Fruit fly (Drosophila melanogaster) whole organism, embryonic: ENCODE data around the gene tth.

Experiments used
- Adf1 ChIP-seq: fragments of 200-800 bp; sonication (Bioruptor generic); IDR thresholded peaks from 2 replicates; pipeline ENCODE4 v1.3.6; 2022; ENCODE audit warnings: missing biosample characterization, missing genetic modification characterization
- Blimp-1 ChIP-seq: fragments of 200-800 bp; sonication (Bioruptor generic); optimal IDR thresholded peaks from 3 replicates; lab custom pipeline; 2018; ENCODE audit warnings: missing biosample characterization, missing genetic modification characterization, mild to moderate bottlenecking, moderate library complexity, missing genetic modification reagents
- CG10267 ChIP-seq: fragments of 200-800 bp; sonication (Bioruptor generic); optimal IDR thresholded peaks from 2 replicates; lab custom pipeline; 2018; ENCODE audit warnings: missing biosample characterization, mild to moderate bottlenecking, missing genetic modification characterization, moderate library complexity
- CG10543 ChIP-seq: fragments of 200-800 bp; sonication (Bioruptor generic); optimal IDR thresholded peaks from 3 replicates; lab custom pipeline; 2017; ENCODE audit warnings: missing biosample characterization, mild to moderate bottlenecking, missing genetic modification characterization, moderate library complexity
- CG10959 ChIP-seq: fragments of 200-800 bp; sonication (Bioruptor generic); IDR thresholded peaks from 2 replicates; pipeline ENCODE4 v1.3.6; 2022; ENCODE audit warnings: missing biosample characterization, missing genetic modification characterization
- CG11456 ChIP-seq: fragments of 200-800 bp; sonication (Bioruptor generic); IDR thresholded peaks from 3 replicates; pipeline ENCODE4 v1.3.6; 2022; ENCODE audit warnings: missing biosample characterization, missing genetic modification characterization
- CG12219 ChIP-seq: fragments of 200-800 bp; sonication (Bioruptor generic); optimal IDR thresholded peaks from 3 replicates; lab custom pipeline; 2018; ENCODE audit warnings: missing biosample characterization, mild to moderate bottlenecking, missing genetic modification characterization
- CG13424 ChIP-seq: fragments of 200-800 bp; sonication (Bioruptor generic); optimal IDR thresholded peaks from 2 replicates; lab custom pipeline; 2019; ENCODE audit warnings: missing biosample characterization, mild to moderate bottlenecking, missing genetic modification characterization, moderate library complexity
- CG15011 ChIP-seq: fragments of 200-800 bp; sonication (Bioruptor generic); optimal IDR thresholded peaks from 3 replicates; lab custom pipeline; 2018; ENCODE audit warnings: missing biosample characterization, mild to moderate bottlenecking, missing genetic modification characterization
- CG15696 ChIP-seq: fragments of 200-800 bp; sonication (Bioruptor generic); optimal IDR thresholded peaks from 2 replicates; lab custom pipeline; 2019; ENCODE audit warnings: missing biosample characterization, mild to moderate bottlenecking, missing genetic modification characterization, moderate library complexity
- CG17802 ChIP-seq: fragments of 200-800 bp; sonication (Bioruptor generic); optimal IDR thresholded peaks from 2 replicates; lab custom pipeline; 2018; ENCODE audit warnings: missing biosample characterization, mild to moderate bottlenecking, missing genetic modification characterization, moderate library complexity
- CG2129 ChIP-seq: fragments of 200-800 bp; sonication (Bioruptor generic); IDR thresholded peaks from 2 replicates; pipeline ENCODE4 v1.3.6; 2022; ENCODE audit warnings: missing biosample characterization, missing genetic modification characterization; ENCODE audit not compliant: partially characterized antibody
- CG2202 ChIP-seq: fragments of 200-800 bp; sonication (Bioruptor generic); optimal IDR thresholded peaks from 2 replicates; lab custom pipeline; 2018; ENCODE audit warnings: missing biosample characterization, mild to moderate bottlenecking, missing genetic modification characterization
- CG30403 ChIP-seq: fragments of 200-800 bp; sonication (Bioruptor generic); optimal IDR thresholded peaks from 3 replicates; lab custom pipeline; 2016; ENCODE audit warnings: missing biosample characterization, missing genetic modification characterization
- CG30431 ChIP-seq: fragments of 200-800 bp; sonication (Bioruptor generic); optimal IDR thresholded peaks from 2 replicates; lab custom pipeline; 2017; ENCODE audit warnings: missing biosample characterization, missing genetic modification characterization
- CG31365 ChIP-seq: fragments of 200-800 bp; sonication (Bioruptor generic); optimal IDR thresholded peaks from 2 replicates; lab custom pipeline; 2018; ENCODE audit warnings: missing biosample characterization, mild to moderate bottlenecking, missing genetic modification characterization
- CG3281 ChIP-seq: fragments of 200-800 bp; sonication (Bioruptor generic); optimal IDR thresholded peaks from 3 replicates; lab custom pipeline; 2017; ENCODE audit warnings: missing biosample characterization, mild to moderate bottlenecking, missing genetic modification characterization
- CG34224 ChIP-seq: fragments of 200-800 bp; sonication (Bioruptor generic); IDR thresholded peaks from 3 replicates; pipeline ENCODE4 v1.3.6; 2022; ENCODE audit warnings: missing biosample characterization, missing genetic modification characterization; ENCODE audit not compliant: partially characterized antibody
- CG34376 ChIP-seq: fragments of 200-800 bp; sonication (Bioruptor generic); optimal IDR thresholded peaks from 2 replicates; lab custom pipeline; 2018; ENCODE audit warnings: missing biosample characterization, mild to moderate bottlenecking, missing genetic modification characterization
- CG6765 ChIP-seq: fragments of 200-800 bp; sonication (Bioruptor generic); optimal IDR thresholded peaks from 3 replicates; lab custom pipeline; 2017; ENCODE audit warnings: missing biosample characterization, mild to moderate bottlenecking, missing genetic modification characterization
- CG7963 ChIP-seq: fragments of 200-800 bp; sonication (Bioruptor generic); IDR thresholded peaks from 3 replicates; pipeline ENCODE4 v1.3.6; 2022; ENCODE audit warnings: missing biosample characterization, missing genetic modification characterization; ENCODE audit not compliant: partially characterized antibody
- CG8388 ChIP-seq: fragments of 200-800 bp; sonication (Bioruptor generic); optimal IDR thresholded peaks from 2 replicates; lab custom pipeline; 2019; ENCODE audit warnings: missing biosample characterization, mild to moderate bottlenecking, missing genetic modification characterization, moderate library complexity
- HLH3B ChIP-seq: fragments of 200-800 bp; sonication (Bioruptor generic); IDR thresholded peaks from 2 replicates; pipeline ENCODE4 v1.3.6; 2022; ENCODE audit warnings: missing biosample characterization, missing genetic modification characterization
- HLH54F ChIP-seq: fragments of 200-800 bp; sonication (Bioruptor generic); optimal IDR thresholded peaks from 3 replicates; lab custom pipeline; 2016; ENCODE audit warnings: missing biosample characterization, missing genetic modification characterization
- Hand ChIP-seq: fragments of 200-800 bp; sonication (Bioruptor generic); optimal IDR thresholded peaks from 2 replicates; lab custom pipeline; 2017; ENCODE audit warnings: mild to moderate bottlenecking, missing biosample characterization, missing genetic modification reagents, missing genetic modification characterization
- Hey ChIP-seq: fragments of 200-800 bp; sonication (Bioruptor generic); optimal IDR thresholded peaks from 3 replicates; lab custom pipeline; 2018; ENCODE audit warnings: missing biosample characterization, mild to moderate bottlenecking, missing genetic modification characterization
- Kr ChIP-seq: fragments of 200-800 bp; sonication (Bioruptor generic); optimal IDR thresholded peaks from 2 replicates; lab custom pipeline; 2017; ENCODE audit warnings: missing biosample characterization, mild to moderate bottlenecking, missing genetic modification characterization
- Med ChIP-seq: fragments of 200-800 bp; sonication (Bioruptor generic); peaks from one replicate; lab custom pipeline; 2016; ENCODE audit warnings: missing biosample characterization, missing genetic modification characterization, mild to moderate bottlenecking, inconsistent platforms, moderate library complexity
- Meics ChIP-seq: fragments of 200-800 bp; sonication (Bioruptor generic); optimal IDR thresholded peaks from 2 replicates; lab custom pipeline; 2017; ENCODE audit warnings: missing biosample characterization, mild to moderate bottlenecking, missing genetic modification characterization
- Pdp1 ChIP-seq, 2 experiments: fragments of 200-800 bp; sonication (Bioruptor generic); optimal IDR thresholded peaks; 3 replicates each; lab custom pipeline; 2016; ENCODE audit warnings: missing biosample characterization in 2 of 2, missing genetic modification characterization in 2 of 2, mild to moderate bottlenecking in 1 of 2, moderate library complexity in 1 of 2
- Rfx ChIP-seq: fragments of 200-800 bp; sonication (Bioruptor generic); IDR thresholded peaks from 2 replicates; pipeline ENCODE4 v1.3.6; 2022; ENCODE audit warnings: missing biosample characterization, missing genetic modification characterization
- Taf1 ChIP-seq: fragments of 200-800 bp; sonication (Bioruptor generic); IDR thresholded peaks from 2 replicates; pipeline ENCODE4 v1.3.6; 2022; ENCODE audit warnings: missing biosample characterization, missing genetic modification characterization
- Trl ChIP-seq, 3 experiments: fragments of >200 bp in 2 of 3; fragments of 200-800 bp in 1 of 3; sonication (Bioruptor generic) in 1 of 3; optimal IDR thresholded peaks; 2 replicates in 1 of 3; 3 replicates in 2 of 3; lab custom pipeline; 2016 to 2017; ENCODE audit warnings: missing biosample characterization in 1 of 3, missing genetic modification characterization in 1 of 3
- bsh ChIP-seq, 2 experiments: fragments of 200-800 bp; sonication (Bioruptor generic); optimal IDR thresholded peaks; 2 replicates each; lab custom pipeline; 2017 to 2018; ENCODE audit warnings: mild to moderate bottlenecking in 2 of 2, missing biosample characterization in 2 of 2, missing genetic modification characterization in 2 of 2, moderate library complexity in 1 of 2
- caup ChIP-seq: fragments of 200-800 bp; sonication (Bioruptor generic); optimal IDR thresholded peaks from 3 replicates; lab custom pipeline; 2017; ENCODE audit warnings: missing biosample characterization, mild to moderate bottlenecking, missing genetic modification characterization, moderate library complexity; ENCODE audit not compliant: severe bottlenecking
- chif ChIP-seq, 2 experiments: fragments of 200-800 bp; sonication (Bioruptor generic); optimal IDR thresholded peaks; 3 replicates each; lab custom pipeline; 2016; ENCODE audit warnings: missing biosample characterization in 2 of 2, missing genetic modification characterization in 2 of 2
- crc ChIP-seq: fragments of 200-800 bp; sonication (Bioruptor generic); optimal IDR thresholded peaks from 2 replicates; lab custom pipeline; 2016; ENCODE audit warnings: missing biosample characterization, missing genetic modification characterization
- croc ChIP-seq: fragments of 200-800 bp; sonication (Bioruptor generic); conservative IDR thresholded peaks from 3 replicates; pipeline ENCODE4 v1.3.6; 2022; ENCODE audit warnings: missing biosample characterization, missing genetic modification characterization
- hth ChIP-seq: fragments of >200 bp; optimal IDR thresholded peaks from 2 replicates; lab custom pipeline; 2017; ENCODE audit warnings: inconsistent platforms
- ind ChIP-seq: fragments of 200-800 bp; sonication (Bioruptor generic); optimal IDR thresholded peaks from 3 replicates; lab custom pipeline; 2016; ENCODE audit warnings: missing biosample characterization, missing genetic modification characterization
- jigr1 ChIP-seq: fragments of 200-800 bp; sonication (Bioruptor generic); IDR thresholded peaks from 3 replicates; pipeline ENCODE4 v1.3.6; 2022; ENCODE audit warnings: missing biosample characterization, missing genetic modification characterization
- klu ChIP-seq: fragments of 200-800 bp; sonication (Bioruptor generic); IDR thresholded peaks from 2 replicates; pipeline ENCODE4 v1.3.6; 2022; ENCODE audit warnings: missing biosample characterization, missing genetic modification characterization
- nau ChIP-seq: fragments of 200-800 bp; sonication (Bioruptor generic); optimal IDR thresholded peaks from 3 replicates; lab custom pipeline; 2017; ENCODE audit warnings: missing biosample characterization, mild to moderate bottlenecking, missing genetic modification characterization, missing genetic modification reagents
- nom ChIP-seq: fragments of 200-800 bp; sonication (Bioruptor generic); optimal IDR thresholded peaks from 2 replicates; lab custom pipeline; 2017; ENCODE audit warnings: missing biosample characterization, missing genetic modification characterization, mild to moderate bottlenecking, moderate library complexity, missing genetic modification reagents
- tin ChIP-seq: fragments of 200-800 bp; sonication (Bioruptor generic); optimal IDR thresholded peaks from 3 replicates; lab custom pipeline; 2016; ENCODE audit warnings: missing biosample characterization, missing genetic modification characterization
- trem ChIP-seq: fragments of 200-800 bp; optimal IDR thresholded peaks from 3 replicates; lab custom pipeline; 2019; ENCODE audit warnings: missing biosample characterization, mild to moderate bottlenecking, missing genetic modification characterization, moderate library complexity
- vfl ChIP-seq: fragments of 200-800 bp; sonication (Bioruptor generic); optimal IDR thresholded peaks from 2 replicates; lab custom pipeline; 2016; ENCODE audit warnings: missing biosample characterization, missing genetic modification characterization

tth gene

DNA sequence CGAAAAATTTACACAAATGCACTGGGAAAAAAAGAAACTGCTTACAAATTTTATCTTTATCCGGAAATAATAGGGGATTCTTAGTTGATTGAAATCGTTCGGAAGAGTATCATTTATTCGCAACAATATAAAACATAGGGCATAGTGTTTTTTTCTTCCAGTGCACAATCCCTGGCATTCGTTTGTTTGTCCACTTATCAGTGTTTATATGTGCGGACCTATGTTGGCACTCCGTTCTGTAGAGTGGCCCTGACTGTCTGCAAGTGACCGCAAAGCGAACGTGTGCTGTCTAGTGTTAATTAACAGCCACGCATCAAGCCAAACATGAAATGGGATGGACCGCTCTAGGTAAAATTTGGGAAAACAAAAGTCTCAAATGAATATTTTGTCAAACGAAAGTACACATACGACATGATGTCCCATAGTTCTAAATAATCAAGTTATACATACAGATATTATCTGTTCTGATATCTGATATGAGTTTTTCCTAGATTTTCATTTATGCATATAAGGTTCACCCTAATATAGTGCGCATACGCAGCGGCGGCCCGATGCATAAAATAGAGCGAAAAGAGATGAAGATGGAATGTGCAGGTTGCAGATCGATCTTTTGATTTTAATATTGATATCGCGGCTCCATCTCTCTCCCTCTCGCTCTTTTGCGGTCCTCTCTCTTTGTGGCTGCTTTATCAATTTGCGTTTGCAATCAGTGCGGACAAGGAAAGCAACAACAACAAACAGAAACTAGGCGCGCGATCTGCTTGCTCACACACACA is 24.9 kb upstream of the tth start (continued):
- TF ChIP-seq CG10543 (GFP tag; lab: Kevin White, UChicago) (peak; percentile 64), vfl (GFP tag; lab: Kevin White, UChicago) (peak; percentile 90), tin (GFP tag; lab: Kevin White, UChicago) (peak; percentile 91), CG13424 (tag; lab: Kevin White, UChicago) (peak; percentile 93), CG2129 (GFP tag; lab: Robert Waterston, UW) (no peak), Kr (GFP tag; lab: Kevin White, UChicago) (no peak), Adf1 (GFP tag; lab: Robert Waterston, UW) (peak; percentile 67; the same call in 1 of the 2 replicates), CG30403 (GFP tag; lab: Kevin White, UChicago) (peak; percentile 95), Taf1 (GFP tag; lab: Robert Waterston, UW) (peak; percentile 68; the same call in 1 of the 2 replicates), CG11456 (GFP tag; lab: Robert Waterston, UW) (peak; percentile 95), CG6765 (peak; percentile 87), CG10959 (GFP tag; lab: Robert Waterston, UW) (peak; percentile 71), Hand (GFP tag; lab: Kevin White, UChicago) (peak; percentile 74), trem (tag; lab: Kevin White, UChicago) (peak; percentile 69), Rfx (GFP tag; lab: Robert Waterston, UW) (peak; percentile 96), CG8388 (GFP tag; lab: Kevin White, UChicago) (peak; percentile 86), CG17802 (tag; lab: Kevin White, UChicago) (peak; percentile 73), CG7963 (GFP tag; lab: Robert Waterston, UW) (no peak), Meics (GFP tag; lab: Kevin White, UChicago) (peak; percentile 94), Hey (tag; lab: Kevin White, UChicago) (peak; percentile 92), CG31365 (tag; lab: Kevin White, UChicago) (peak; percentile 60), crc (GFP tag; lab: Kevin White, UChicago) (peak; percentile 94), CG3281 (GFP tag; lab: Kevin White, UChicago) (peak; percentile 93), Pdp1 (GFP tag; optimal IDR thresholded peaks at IDR 0.05; lab: Kevin White, UChicago) (peak; percentile 93 to 96), CG30431 (GFP tag; lab: Kevin White, UChicago) (peak; percentile 89), CG34376 (GFP tag; lab: Kevin White, UChicago) (peak; percentile 32), CG10267 (tag; lab: Kevin White, UChicago) (peak; percentile 82), Trl (optimal IDR thresholded peaks at IDR 0.05; lab: Kevin White, UChicago) (no peak), Trl (GFP tag; optimal IDR thresholded peaks at IDR 0.05; lab: Kevin White, UChicago) (peak; percentile 95), chif (GFP tag; optimal IDR thresholded peaks at IDR 0.05; lab: Kevin White, UChicago) (peak; percentile 95 to 96), CG34224 (no peak), HLH3B (GFP tag; lab: Robert Waterston, UW) (peak; percentile 87), CG15011 (peak; percentile 87), hth (lab: Kevin White, UChicago) (no peak), ind (GFP tag; lab: Kevin White, UChicago) (peak; percentile 94), Blimp-1 (peak; percentile 87), nom (GFP tag; lab: Kevin White, UChicago) (peak; percentile 76), Med (GFP tag; lab: Kevin White, UChicago) (peak; percentile 99), nau (GFP tag; lab: Kevin White, UChicago) (peak; percentile 86), bsh (GFP tag; optimal IDR thresholded peaks at IDR 0.05; lab: Kevin White, UChicago) (peak; percentile 78 to 91), CG12219 (GFP tag; lab: Kevin White, UChicago) (peak; percentile 90), caup (peak; percentile 92), croc (GFP tag; lab: Robert Waterston, UW) (peak; percentile 80), CG2202 (tag; lab: Kevin White, UChicago) (peak; percentile 81), HLH54F (GFP tag; lab: Kevin White, UChicago) (peak; percentile 95), jigr1 (GFP tag; lab: Robert Waterston, UW) (peak; percentile 77; the same call in 2 of the 3 replicates), klu (GFP tag; lab: Robert Waterston, UW) (peak; percentile 87), CG15696 (peak; percentile 71)
